Fruit fly (Drosophila melanogaster): ENCODE results near the gene Mcm6.

dm6 chrX:6703237-6703636, 29.1 kb downstream of the Mcm6 start:
- no peak for TF ChIP-seq CG7045 (GFP tag; optimal IDR thresholded peaks at IDR 0.05)
- no peak for TF ChIP-seq tj (GFP tag; optimal IDR thresholded peaks at IDR 0.05)
- TF ChIP-seq ovo (GFP tag; optimal IDR thresholded peaks at IDR 0.05) = no peak
- TF ChIP-seq bab1 (GFP tag; optimal IDR thresholded peaks at IDR 0.05) = no peak
- TF ChIP-seq CG5204 (GFP tag; optimal IDR thresholded peaks at IDR 0.05) = no peak
- TF ChIP-seq cnc (optimal IDR thresholded peaks at IDR 0.05) = no peak
- no peak for TF ChIP-seq CG7101 (tag; optimal IDR thresholded peaks at IDR 0.05)
- TF ChIP-seq kay (GFP tag; ENCODE audit: borderline replicate concordance) = peak; percentile 36
- TF ChIP-seq CG33017 (tag; optimal IDR thresholded peaks at IDR 0.05) = no peak
- no peak for TF ChIP-seq Clk (GFP tag; optimal IDR thresholded peaks at IDR 0.05)
- no peak for TF ChIP-seq Hr96 (GFP tag; optimal IDR thresholded peaks at IDR 0.05)
- no peak for TF ChIP-seq CG1620 (GFP tag; optimal IDR thresholded peaks at IDR 0.05)
- TF ChIP-seq CG11617 (GFP tag; optimal IDR thresholded peaks at IDR 0.05) = peak; percentile 4
- TF ChIP-seq CG14711 (tag; optimal IDR thresholded peaks at IDR 0.05) = no peak

Measured in whole organism, adult.